Fruit fly (Drosophila melanogaster): Measurements from ENCODE around the gene Ent2.

The Ent2 gene

dm6 chr2L:6601018-6601505 lies 38.9 kb downstream of the Ent2 start, which contains the start of gene Dpp10 (continued):
- TF ChIP-seq Eip93F (GFP tag; optimal IDR thresholded peaks at IDR 0.05) (peak; percentile 9), Sox102F (GFP tag; optimal IDR thresholded peaks at IDR 0.05) (peak; percentile 69), Blimp-1 (GFP tag; optimal IDR thresholded peaks at IDR 0.05) (no peak), svp (GFP tag) (peak; percentile 84), Gug (GFP tag; IDR thresholded peaks at IDR 0.05) (peak; percentile 82), Hr38 (GFP tag; optimal IDR thresholded peaks at IDR 0.05) (no peak), CG11902 (GFP tag; optimal IDR thresholded peaks at IDR 0.05) (peak; percentile 18), ss (GFP tag; optimal IDR thresholded peaks at IDR 0.05) (peak; percentile 53 to 75), CG15336 (GFP tag; IDR thresholded peaks at IDR 0.05) (peak; percentile 91), topi (GFP tag; optimal IDR thresholded peaks at IDR 0.05) (peak; percentile 70), CG3919 (GFP tag; optimal IDR thresholded peaks at IDR 0.05) (peak; percentile 76), pdm3 (GFP tag; optimal IDR thresholded peaks at IDR 0.05) (peak; percentile 80), salr (GFP tag; optimal IDR thresholded peaks at IDR 0.05) (peak; percentile 48 to 61), CG10669 (GFP tag; optimal IDR thresholded peaks at IDR 0.05) (peak; percentile 73), fd59A (GFP tag; optimal IDR thresholded peaks at IDR 0.05) (peak; percentile 57), fkh (GFP tag; optimal IDR thresholded peaks at IDR 0.05) (no peak), CG6276 (GFP tag; optimal IDR thresholded peaks at IDR 0.05) (peak; percentile 56), CG7368 (GFP tag; optimal IDR thresholded peaks at IDR 0.05) (peak; percentile 38), CG6808 (GFP tag; optimal IDR thresholded peaks at IDR 0.05) (peak; percentile 62), Lpt (GFP tag; optimal IDR thresholded peaks at IDR 0.05) (peak; percentile 59), Eip75B (GFP tag; optimal IDR thresholded peaks at IDR 0.05) (peak; percentile 72), CG31627 (GFP tag; optimal IDR thresholded peaks at IDR 0.05) (peak; percentile 73), dac (GFP tag; optimal IDR thresholded peaks at IDR 0.05) (peak; percentile 43), CG9139 (GFP tag; optimal IDR thresholded peaks at IDR 0.05) (peak; percentile 17), Met (GFP tag; optimal IDR thresholded peaks at IDR 0.05) (peak; percentile 75), CG8119 (GFP tag; IDR thresholded peaks at IDR 0.05) (peak; percentile 89), acj6 (GFP tag; optimal IDR thresholded peaks at IDR 0.05) (peak; percentile 57), CG6792 (GFP tag; optimal IDR thresholded peaks at IDR 0.05) (peak; percentile 61), vri (GFP tag; optimal IDR thresholded peaks at IDR 0.05) (peak; percentile 46), Ets21C (GFP tag; optimal IDR thresholded peaks at IDR 0.05) (peak; percentile 63), CG6163 (GFP tag; IDR thresholded peaks at IDR 0.05) (peak; percentile 90), Smox (GFP tag; optimal IDR thresholded peaks at IDR 0.05) (peak; percentile 73), lz (GFP tag; optimal IDR thresholded peaks at IDR 0.05) (peak; percentile 72), CG8632 (GFP tag; optimal IDR thresholded peaks at IDR 0.05) (peak; percentile 67)

dm6 chr2L:6610683-6611373 lies 48.7 kb downstream of the Ent2 start, which contains the start of gene CG11050:
Gene CG11050 (plus strand): TSS chr2L:6611011.
- TF ChIP-seq CG31627 (GFP tag; optimal IDR thresholded peaks at IDR 0.05) (peak; percentile 76), Smox (GFP tag; optimal IDR thresholded peaks at IDR 0.05) (peak; percentile 69), CG10631 (GFP tag; optimal IDR thresholded peaks at IDR 0.05) (peak; percentile 29), salr (GFP tag; optimal IDR thresholded peaks at IDR 0.05) (no peak), topi (GFP tag; optimal IDR thresholded peaks at IDR 0.05) (peak; percentile 62), Sox14 (GFP tag; optimal IDR thresholded peaks at IDR 0.05) (peak; percentile 74), Gug (GFP tag; IDR thresholded peaks at IDR 0.05) (peak; percentile 48), Hr4 (GFP tag; optimal IDR thresholded peaks at IDR 0.05) (peak; percentile 70), fd85E (GFP tag; optimal IDR thresholded peaks at IDR 0.05) (no peak), CG34406 (GFP tag; optimal IDR thresholded peaks at IDR 0.05) (peak; percentile 35), svp (GFP tag) (peak; percentile 81), Ets96B (tag; optimal IDR thresholded peaks at IDR 0.05) (peak; percentile 48), CG3032 (tag; optimal IDR thresholded peaks at IDR 0.05) (peak; percentile 51), CG8319 (GFP tag; optimal IDR thresholded peaks at IDR 0.05) (peak; percentile 27), Ets21C (GFP tag; optimal IDR thresholded peaks at IDR 0.05) (peak; percentile 59), Blimp-1 (GFP tag; optimal IDR thresholded peaks at IDR 0.05) (no peak), Eip78C (GFP tag) (peak; percentile 84), ss (GFP tag; optimal IDR thresholded peaks at IDR 0.05) (no peak), achi (GFP tag; optimal IDR thresholded peaks at IDR 0.05) (peak; percentile 55), Lpt (GFP tag; optimal IDR thresholded peaks at IDR 0.05) (peak; percentile 68), Sox102F (GFP tag; optimal IDR thresholded peaks at IDR 0.05) (peak; percentile 50), CG15336 (GFP tag; IDR thresholded peaks at IDR 0.05) (peak; percentile 73), eg (GFP tag; IDR thresholded peaks at IDR 0.05) (peak; percentile 78), Hr39 (GFP tag; optimal IDR thresholded peaks at IDR 0.05) (peak; percentile 75), esn (GFP tag; optimal IDR thresholded peaks at IDR 0.05) (peak; percentile 69), CG6276 (GFP tag; optimal IDR thresholded peaks at IDR 0.05) (peak; percentile 25), CG11762 (GFP tag; optimal IDR thresholded peaks at IDR 0.05; ENCODE audit: insufficient read depth) (peak; percentile 51), CG9139 (GFP tag; optimal IDR thresholded peaks at IDR 0.05) (no peak)
